Worm (Caenorhabditis elegans): Measurements from ENCODE around the gene srg-17.
"Not testable (repeated sequence)": the region's sequence is repeated elsewhere in the genome, so short reads cannot be mapped to it uniquely, and the experiment has no call there.

srg-17 gene

ce11 chrII:12435202-12435872 is 38.2 kb upstream of the srg-17 start:
- TF ChIP-seq gmeb-1 (tag; optimal IDR thresholded peaks at IDR 0.05) = no peak
- no peak for TF ChIP-seq nhr-12 (tag; optimal IDR thresholded peaks at IDR 0.05)
- no peak for TF ChIP-seq zag-1 (tag; optimal IDR thresholded peaks at IDR 0.05)
- TF ChIP-seq ceh-82 (tag; optimal IDR thresholded peaks at IDR 0.05) = no peak
- TF ChIP-seq mab-5 (tag; optimal IDR thresholded peaks at IDR 0.05) = no peak
- no peak for TF ChIP-seq nhr-21 (tag; optimal IDR thresholded peaks at IDR 0.05)

ce11 chrII:12436717-12437116 is 36.8 kb upstream of the srg-17 start:
- TF ChIP-seq nhr-25 (tag; optimal IDR thresholded peaks at IDR 0.05) (no peak), fos-1 (tag; optimal IDR thresholded peaks at IDR 0.05) (no peak), snpc-4 (tag; optimal IDR thresholded peaks at IDR 0.05) (no peak)

ce11 chrII:12438441-12438840 is 35.1 kb upstream of the srg-17 start, which contains the start of gene Y57A10C.9:
Y57A10C.9 (minus strand) TSS chrII:12438541.
- TF ChIP-seq R02D3.7 (tag; optimal IDR thresholded peaks at IDR 0.05) (no peak), nhr-21 (tag; optimal IDR thresholded peaks at IDR 0.05) (no peak), dmd-4 (tag; optimal IDR thresholded peaks at IDR 0.05) (no peak), gmeb-1 (tag; optimal IDR thresholded peaks at IDR 0.05) (no peak), ztf-1 (GFP tag; conservative IDR thresholded peaks at IDR 0.05) (no peak), fos-1 (tag; optimal IDR thresholded peaks at IDR 0.05) (no peak), lin-11 (tag; optimal IDR thresholded peaks at IDR 0.05) (no peak), egl-27 (tag; optimal IDR thresholded peaks at IDR 0.05) (no peak), elt-1 (tag; optimal IDR thresholded peaks at IDR 0.05) (no peak), elt-3 (tag; optimal IDR thresholded peaks at IDR 0.05) (no peak), ama-1 (optimal IDR thresholded peaks at IDR 0.05) (no peak), snpc-4 (tag; optimal IDR thresholded peaks at IDR 0.05) (no peak), mab-5 (tag; optimal IDR thresholded peaks at IDR 0.05) (no peak), zag-1 (tag; optimal IDR thresholded peaks at IDR 0.05) (no peak), alr-1 (tag; optimal IDR thresholded peaks at IDR 0.05) (no peak), unc-55 (GFP tag; optimal IDR thresholded peaks at IDR 0.05) (no peak), ztf-4 (tag; optimal IDR thresholded peaks at IDR 0.05) (no peak), ceh-82 (tag; optimal IDR thresholded peaks at IDR 0.05) (no peak), nhr-11 (tag; optimal IDR thresholded peaks at IDR 0.05) (no peak)

- TF ChIP-seq nhr-25, ZK546.5, nhr-129 (tag; optimal IDR thresholded peaks at IDR 0.05): not testable (repeated sequence)
Observed at ce11 chrII:12441164-12441563, 32.3 kb upstream of the srg-17 start, which contains the start of gene Y57A10C.10. Y57A10C.10 (minus strand) TSS chrII:12441264.

ce11 chrII:12444679-12445376 is 28.7 kb upstream of the srg-17 start, which contains the start of the genes W05H5.1 and pitr-6:
W05H5.1 (minus strand) TSS chrII:12444779.
pitr-6 (plus strand) TSS chrII:12445326.
- TF ChIP-seq fos-1 (tag; optimal IDR thresholded peaks at IDR 0.05) = no peak
- no peak for TF ChIP-seq blmp-1 (tag; optimal IDR thresholded peaks at IDR 0.05; ENCODE audit: insufficient read depth)
- no peak for TF ChIP-seq mdl-1 (tag; optimal IDR thresholded peaks at IDR 0.05)
- no peak for TF ChIP-seq nhr-25 (tag; optimal IDR thresholded peaks at IDR 0.05)
- TF ChIP-seq aly-2 (tag; optimal IDR thresholded peaks at IDR 0.05) = no peak
- TF ChIP-seq ama-1 (optimal IDR thresholded peaks at IDR 0.05) = no peak
- TF ChIP-seq nhr-10 (tag; optimal IDR thresholded peaks at IDR 0.05) = no peak
- TF ChIP-seq unc-39 (tag; optimal IDR thresholded peaks at IDR 0.05) = no peak
- TF ChIP-seq elt-1 (tag; optimal IDR thresholded peaks at IDR 0.05) = no peak
- TF ChIP-seq lsy-2 (tag; optimal IDR thresholded peaks at IDR 0.05) = no peak
- TF ChIP-seq elt-3 (tag; optimal IDR thresholded peaks at IDR 0.05) = no peak
- TF ChIP-seq C34F6.9 (tag; optimal IDR thresholded peaks at IDR 0.05) = no peak
- TF ChIP-seq nhr-6 (tag; optimal IDR thresholded peaks at IDR 0.05) = no peak
- no peak for TF ChIP-seq mab-5 (tag; optimal IDR thresholded peaks at IDR 0.05)
- no peak for TF ChIP-seq zag-1 (tag; optimal IDR thresholded peaks at IDR 0.05)
- TF ChIP-seq nhr-11 (tag; optimal IDR thresholded peaks at IDR 0.05) = no peak
- no peak for TF ChIP-seq nhr-12 (tag; optimal IDR thresholded peaks at IDR 0.05)
- TF ChIP-seq ceh-82 (tag; optimal IDR thresholded peaks at IDR 0.05) = no peak
- TF ChIP-seq nhr-237 (tag; optimal IDR thresholded peaks at IDR 0.05) = no peak

Measured in whole organism, L2 larva.